Fruit fly (Drosophila melanogaster) whole organism, embryonic: Measurements from ENCODE around the gene RASSF8.

ENCODE experiments used
- ATbp ChIP-seq: fragments of 200-800 bp; sonication (Bioruptor generic); optimal IDR thresholded peaks from 2 replicates; lab custom pipeline; 2017; ENCODE audit warnings: missing biosample characterization, mild to moderate bottlenecking, missing genetic modification characterization, missing genetic modification reagents
- Ada2b ChIP-seq: fragments of 200-800 bp; sonication (Bioruptor generic); IDR thresholded peaks from 2 replicates; pipeline ENCODE4 v1.3.6; 2022; ENCODE audit warnings: missing biosample characterization, missing genetic modification characterization
- Antp ChIP-seq: fragments of 200-800 bp; sonication (Bioruptor generic); optimal IDR thresholded peaks from 3 replicates; lab custom pipeline; 2016; ENCODE audit warnings: missing biosample characterization, missing genetic modification characterization
- Atf6 ChIP-seq: fragments of 200-800 bp; sonication (Bioruptor generic); IDR thresholded peaks from 2 replicates; pipeline ENCODE4 v1.3.6; 2022; ENCODE audit warnings: missing biosample characterization, missing genetic modification characterization
- Bgb ChIP-seq: fragments of 200-800 bp; sonication (Bioruptor generic); IDR thresholded peaks from 2 replicates; pipeline ENCODE4 v1.3.6; 2022; ENCODE audit warnings: missing biosample characterization, missing genetic modification characterization; ENCODE audit not compliant: partially characterized antibody
- CG11398 ChIP-seq: fragments of 200-800 bp; sonication (Bioruptor generic); optimal IDR thresholded peaks from 2 replicates; lab custom pipeline; 2016; ENCODE audit warnings: missing biosample characterization, missing genetic modification characterization
- CG12744 ChIP-seq: fragments of 200-800 bp; sonication (Bioruptor generic); optimal IDR thresholded peaks from 2 replicates; lab custom pipeline; 2016; ENCODE audit warnings: missing biosample characterization, missing genetic modification characterization
- CG15479 ChIP-seq: fragments of 200-800 bp; sonication (Bioruptor generic); optimal IDR thresholded peaks from 3 replicates; lab custom pipeline; 2019; ENCODE audit warnings: missing biosample characterization, mild to moderate bottlenecking, missing genetic modification characterization, moderate library complexity
- CG1603 ChIP-seq: fragments of 200-800 bp; sonication (Bioruptor generic); optimal IDR thresholded peaks from 2 replicates; lab custom pipeline; 2019; ENCODE audit warnings: missing biosample characterization, mild to moderate bottlenecking, missing genetic modification characterization, moderate library complexity
- CG17186 ChIP-seq: fragments of 200-800 bp; sonication (Bioruptor generic); optimal IDR thresholded peaks from 3 replicates; lab custom pipeline; 2017; ENCODE audit warnings: missing biosample characterization, missing genetic modification reagents, missing genetic modification characterization
- CG17328 ChIP-seq: fragments of 200-800 bp; sonication (Bioruptor generic); IDR thresholded peaks from 2 replicates; pipeline ENCODE4 v1.3.6; 2022; ENCODE audit warnings: missing biosample characterization, missing genetic modification characterization
- CG17361 ChIP-seq: fragments of 200-800 bp; sonication (Bioruptor generic); IDR thresholded peaks from 3 replicates; pipeline ENCODE4 v1.3.6; 2022; ENCODE audit warnings: missing biosample characterization, missing genetic modification characterization
- CG18476 ChIP-seq: fragments of 200-800 bp; sonication (Bioruptor generic); optimal IDR thresholded peaks from 2 replicates; lab custom pipeline; 2016; ENCODE audit warnings: missing biosample characterization, mild to moderate bottlenecking, missing genetic modification characterization
- CG18619 ChIP-seq: fragments of 200-800 bp; sonication (Bioruptor generic); optimal IDR thresholded peaks from 3 replicates; lab custom pipeline; 2017; ENCODE audit warnings: missing biosample characterization, mild to moderate bottlenecking, missing genetic modification characterization
- CG2202 ChIP-seq: fragments of 200-800 bp; sonication (Bioruptor generic); optimal IDR thresholded peaks from 2 replicates; lab custom pipeline; 2018; ENCODE audit warnings: missing biosample characterization, mild to moderate bottlenecking, missing genetic modification characterization
- CG2678 ChIP-seq: fragments of 200-800 bp; sonication (Bioruptor generic); optimal IDR thresholded peaks from 3 replicates; lab custom pipeline; 2019; ENCODE audit warnings: missing biosample characterization, mild to moderate bottlenecking, missing genetic modification characterization, moderate library complexity
- CG30431 ChIP-seq: fragments of 200-800 bp; sonication (Bioruptor generic); optimal IDR thresholded peaks from 2 replicates; lab custom pipeline; 2017; ENCODE audit warnings: missing biosample characterization, missing genetic modification characterization
- CG5953 ChIP-seq: fragments of 200-800 bp; sonication (Bioruptor generic); IDR thresholded peaks from 2 replicates; pipeline ENCODE4 v1.3.6; 2022; ENCODE audit warnings: missing biosample characterization, missing genetic modification characterization
- CG7839 ChIP-seq: fragments of 200-800 bp; sonication (Bioruptor generic); optimal IDR thresholded peaks from 3 replicates; lab custom pipeline; 2018; ENCODE audit warnings: missing biosample characterization, mild to moderate bottlenecking, missing genetic modification characterization, moderate library complexity
- CG8089 ChIP-seq: fragments of 200-800 bp; sonication (Bioruptor generic); optimal IDR thresholded peaks from 3 replicates; lab custom pipeline; 2016; ENCODE audit warnings: missing biosample characterization, missing genetic modification characterization
- CG8290 ChIP-seq, 3 experiments: fragments of 200-800 bp; sonication (Bioruptor generic); optimal IDR thresholded peaks; 2 replicates each; lab custom pipeline; 2016 to 2019; ENCODE audit warnings: missing biosample characterization in 3 of 3, missing genetic modification characterization in 3 of 3, mild to moderate bottlenecking in 2 of 3, moderate library complexity in 1 of 3
- CG8765 ChIP-seq: fragments of 200-800 bp; sonication (Bioruptor generic); IDR thresholded peaks from 2 replicates; pipeline ENCODE4 v1.3.6; 2022; ENCODE audit warnings: missing biosample characterization, missing genetic modification characterization
- CG9817 ChIP-seq: fragments of 200-800 bp; sonication (Bioruptor generic); optimal IDR thresholded peaks from 2 replicates; lab custom pipeline; 2018; ENCODE audit warnings: missing biosample characterization, mild to moderate bottlenecking, missing genetic modification characterization, moderate library complexity
- CTCF ChIP-seq: fragments of 200-800 bp; sonication (Bioruptor generic); optimal IDR thresholded peaks from 2 replicates; lab custom pipeline; 2017; ENCODE audit warnings: missing biosample characterization, mild to moderate bottlenecking, missing genetic modification characterization, moderate library complexity
- Camta ChIP-seq: fragments of 200-800 bp; sonication (Bioruptor generic); optimal IDR thresholded peaks from 2 replicates; lab custom pipeline; 2016; ENCODE audit warnings: missing biosample characterization, missing genetic modification characterization
- Deaf1 ChIP-seq: fragments of 200-800 bp; optimal IDR thresholded peaks from 3 replicates; lab custom pipeline; 2019; ENCODE audit warnings: missing biosample characterization, mild to moderate bottlenecking, missing genetic modification characterization, moderate library complexity
- Dll ChIP-seq: fragments of 200-800 bp; sonication (Bioruptor generic); IDR thresholded peaks from 4 replicates; pipeline ENCODE4 v1.3.6; 2022; ENCODE audit warnings: missing biosample characterization, missing genetic modification characterization; ENCODE audit not compliant: partially characterized antibody
- Fer3 ChIP-seq: fragments of 200-800 bp; sonication (Bioruptor generic); optimal IDR thresholded peaks from 2 replicates; lab custom pipeline; 2018; ENCODE audit warnings: missing biosample characterization, mild to moderate bottlenecking, missing genetic modification characterization, moderate library complexity
- H2.0 ChIP-seq: fragments of 200-800 bp; sonication (Bioruptor generic); IDR thresholded peaks from 2 replicates; pipeline ENCODE4 v1.3.6; 2022; ENCODE audit warnings: missing biosample characterization, missing genetic modification characterization
- HmgD ChIP-seq: fragments of 200-800 bp; sonication (Bioruptor generic); optimal IDR thresholded peaks from 3 replicates; lab custom pipeline; 2016; ENCODE audit warnings: missing biosample characterization, missing genetic modification characterization
- Mes4 ChIP-seq: fragments of 200-800 bp; sonication (Bioruptor generic); optimal IDR thresholded peaks from 2 replicates; lab custom pipeline; 2016; ENCODE audit warnings: missing biosample characterization, missing genetic modification characterization
- Ravus ChIP-seq: fragments of 200-800 bp; sonication (Bioruptor generic); IDR thresholded peaks from 2 replicates; pipeline ENCODE4 v1.3.6; 2022; ENCODE audit warnings: missing biosample characterization, missing genetic modification characterization
- Side ChIP-seq: fragments of 200-800 bp; sonication (Bioruptor generic); optimal IDR thresholded peaks from 2 replicates; lab custom pipeline; 2016; ENCODE audit warnings: missing biosample characterization, missing genetic modification characterization
- Sox102F ChIP-seq: fragments of 200-800 bp; sonication (Bioruptor generic); optimal IDR thresholded peaks from 2 replicates; lab custom pipeline; 2018; ENCODE audit warnings: missing biosample characterization, mild to moderate bottlenecking, missing genetic modification characterization, moderate library complexity
- Usf ChIP-seq: fragments of 200-800 bp; sonication (Bioruptor generic); optimal IDR thresholded peaks from 2 replicates; lab custom pipeline; 2017; ENCODE audit warnings: missing genotype, missing biosample characterization, missing genetic modification characterization
- ab ChIP-seq: fragments of 200-800 bp; sonication (Bioruptor generic); optimal IDR thresholded peaks from 2 replicates; lab custom pipeline; 2016; ENCODE audit warnings: missing biosample characterization, missing genetic modification characterization
- ase ChIP-seq: fragments of 200-800 bp; sonication (Bioruptor generic); IDR thresholded peaks from 3 replicates; pipeline ENCODE4 v1.3.6; 2022; ENCODE audit warnings: missing biosample characterization, missing genetic modification characterization
- chm ChIP-seq: fragments of 200-800 bp; sonication (Bioruptor generic); IDR thresholded peaks from 2 replicates; pipeline ENCODE4 v1.3.6; 2022; ENCODE audit warnings: missing biosample characterization, missing genetic modification characterization
- croc ChIP-seq: fragments of 200-800 bp; sonication (Bioruptor generic); conservative IDR thresholded peaks from 3 replicates; pipeline ENCODE4 v1.3.6; 2022; ENCODE audit warnings: missing biosample characterization, missing genetic modification characterization
- danr ChIP-seq: fragments of 200-800 bp; sonication (Bioruptor generic); IDR thresholded peaks from 2 replicates; pipeline ENCODE4 v1.3.6; 2022; ENCODE audit warnings: missing biosample characterization, missing genetic modification characterization
- dpn ChIP-seq, 2 experiments: fragments of 200-800 bp; sonication (Bioruptor generic); optimal IDR thresholded peaks; 3 replicates each; lab custom pipeline; 2016; ENCODE audit warnings: missing biosample characterization in 2 of 2, missing genetic modification characterization in 2 of 2
- esg ChIP-seq: fragments of 200-800 bp; sonication (Bioruptor generic); conservative IDR thresholded peaks from 2 replicates; pipeline ENCODE4 v1.3.6; 2022; ENCODE audit warnings: missing biosample characterization, missing genetic modification characterization
- jigr1 ChIP-seq: fragments of 200-800 bp; sonication (Bioruptor generic); IDR thresholded peaks from 3 replicates; pipeline ENCODE4 v1.3.6; 2022; ENCODE audit warnings: missing biosample characterization, missing genetic modification characterization
- lab ChIP-seq: fragments of 200-800 bp; sonication (Bioruptor generic); optimal IDR thresholded peaks from 3 replicates; lab custom pipeline; 2017; ENCODE audit warnings: missing biosample characterization, missing genetic modification characterization, mild to moderate bottlenecking, moderate library complexity, missing genetic modification reagents
- lilli ChIP-seq: fragments of 200-800 bp; sonication (Bioruptor generic); optimal IDR thresholded peaks from 3 replicates; lab custom pipeline; 2016; ENCODE audit warnings: missing biosample characterization, missing genetic modification characterization
- lola ChIP-seq, 3 experiments: fragments of >200 bp in 2 of 3; fragments of 200-800 bp in 1 of 3; sonication (Bioruptor generic) in 1 of 3; optimal IDR thresholded peaks; 2 replicates each; lab custom pipeline; 2017 to 2019; ENCODE audit warnings: missing biosample characterization in 3 of 3, missing genetic modification characterization in 3 of 3, mild to moderate bottlenecking in 1 of 3, moderate library complexity in 1 of 3
- ro ChIP-seq: fragments of 200-800 bp; sonication (Bioruptor generic); IDR thresholded peaks from 2 replicates; pipeline ENCODE4 v1.3.6; 2022; ENCODE audit warnings: missing biosample characterization, missing genetic modification characterization
- sens ChIP-seq: fragments of 200-800 bp; sonication (Bioruptor generic); peaks from one replicate; lab custom pipeline; 2016; ENCODE audit warnings: missing biosample characterization, missing genetic modification characterization
- sim ChIP-seq: fragments of 200-800 bp; sonication (Bioruptor generic); IDR thresholded peaks from 2 replicates; pipeline ENCODE4 v1.3.6; 2022; ENCODE audit warnings: missing biosample characterization, missing genetic modification characterization
- tio ChIP-seq: fragments of 200-800 bp; sonication (Bioruptor generic); optimal IDR thresholded peaks from 2 replicates; lab custom pipeline; 2017; ENCODE audit warnings: missing biosample characterization, missing genetic modification characterization, inconsistent platforms
- unc-4 ChIP-seq: fragments of 200-800 bp; sonication (Bioruptor generic); IDR thresholded peaks from 2 replicates; pipeline ENCODE4 v1.3.6; 2022; ENCODE audit warnings: missing biosample characterization, missing genetic modification characterization; ENCODE audit not compliant: partially characterized antibody

The RASSF8 gene

dm6 chr3R:25640463-25640862, 21.1 kb upstream of the RASSF8 start (continued):
- TF ChIP-seq ro (GFP tag; lab: Robert Waterston, UW) (no peak), danr (GFP tag; lab: Robert Waterston, UW) (no peak), ab (no peak), CG30431 (GFP tag; lab: Kevin White, UChicago) (peak; percentile 22), CG8765 (peak; percentile 70), tio (peak; percentile 1), jigr1 (GFP tag; lab: Robert Waterston, UW) (0 out of 3 replicates have a peak, but pooled peaks have one; percentile 61), lola (GFP tag; optimal IDR thresholded peaks at IDR 0.05; lab: Kevin White, UChicago) (peak in 1 of 3 experiments; percentile 61), Ravus (GFP tag; lab: Robert Waterston, UW) (peak; percentile 1; the same call in 1 of the 2 replicates), CG15479 (peak; percentile 11), Deaf1 (tag; lab: Kevin White, UChicago) (no peak), CG2678 (tag; lab: Kevin White, UChicago) (peak; percentile 62), Antp (no peak), lilli (GFP tag; lab: Kevin White, UChicago) (peak; percentile 48), H2.0 (GFP tag; lab: Robert Waterston, UW) (peak; percentile 61), Dll (GFP tag; lab: Robert Waterston, UW) (no peak), CG18619 (GFP tag; lab: Kevin White, UChicago) (peak; percentile 33), lab (GFP tag; lab: Kevin White, UChicago) (peak; percentile 38), CG17328 (GFP tag; lab: Robert Waterston, UW) (peak; percentile 63), chm (GFP tag; lab: Robert Waterston, UW) (peak; percentile 49; the same call in 1 of the 2 replicates), esg (GFP tag; lab: Robert Waterston, UW) (peak; percentile 41; the same call in 1 of the 2 replicates), croc (GFP tag; lab: Robert Waterston, UW) (0 out of 3 replicates have a peak, but pooled peaks have one; percentile 33), CG8290 (GFP tag; optimal IDR thresholded peaks at IDR 0.05; lab: Kevin White, UChicago) (no peak), CG8290 (tag; optimal IDR thresholded peaks at IDR 0.05; lab: Kevin White, UChicago) (no peak), CG8089 (GFP tag; lab: Kevin White, UChicago) (peak; percentile 29), unc-4 (GFP tag; lab: Robert Waterston, UW) (no peak), Usf (GFP tag; lab: Kevin White, UChicago) (peak; percentile 13), Ada2b (GFP tag; lab: Robert Waterston, UW) (peak; percentile 65; the same call in 1 of the 2 replicates), CG7839 (tag; lab: Kevin White, UChicago) (peak; percentile 70), CTCF (no peak), CG5953 (peak; percentile 18; the same call in 1 of the 2 replicates), CG11398 (GFP tag; lab: Kevin White, UChicago) (no peak), Mes4 (GFP tag; lab: Kevin White, UChicago) (no peak), CG18476 (peak; percentile 15), Camta (GFP tag; lab: Kevin White, UChicago) (peak; percentile 26), Atf6 (GFP tag; lab: Robert Waterston, UW) (no peak), Fer3 (peak; percentile 52), Sox102F (peak; percentile 60), CG12744 (peak; percentile 6), CG17361 (GFP tag; lab: Robert Waterston, UW) (peak; percentile 56), Bgb (GFP tag; lab: Robert Waterston, UW) (no peak), dpn (GFP tag; optimal IDR thresholded peaks at IDR 0.05; lab: Kevin White, UChicago) (peak; percentile 24 to 31), CG2202 (tag; lab: Kevin White, UChicago) (peak; percentile 21), ase (GFP tag; lab: Robert Waterston, UW) (peak; percentile 47; the same call in 1 of the 3 replicates), HmgD (GFP tag; lab: Kevin White, UChicago) (no peak), sim (GFP tag; lab: Robert Waterston, UW) (peak; percentile 52; the same call in 1 of the 2 replicates), sens (GFP tag; lab: Kevin White, UChicago) (peak; percentile 92), CG9817 (tag; lab: Kevin White, UChicago) (peak; percentile 16), CG17186 (GFP tag; lab: Kevin White, UChicago) (no peak), ATbp (GFP tag; lab: Kevin White, UChicago) (peak; percentile 21), Side (GFP tag; lab: Kevin White, UChicago) (no peak), CG1603 (tag; lab: Kevin White, UChicago) (peak; percentile 76)
